Worm (Caenorhabditis elegans) whole organism, L2 larva: ENCODE results near the gene R10E11.6.

Experiments
- C34F6.9 ChIP-seq: fragments of 150-350 bp; optimal IDR thresholded peaks from 2 replicates; lab custom pipeline; 2014; ENCODE audit warnings: missing biosample characterization, missing genetic modification characterization
- F13H6.1 ChIP-seq: sonication (generic microtip); optimal IDR thresholded peaks from 2 replicates; lab custom pipeline; 2016; ENCODE audit warnings: missing genetic modification characterization, missing compliant biosample characterization
- R02D3.7 ChIP-seq: fragments of 150-350 bp; optimal IDR thresholded peaks from 2 replicates; lab custom pipeline; 2014; ENCODE audit warnings: missing biosample characterization, missing genetic modification characterization
- Y55F3AM.14 ChIP-seq: fragments of 200-800 bp; sonication (Bioruptor generic); optimal IDR thresholded peaks from 2 replicates; lab custom pipeline; 2018; ENCODE audit warnings: mild to moderate bottlenecking, missing genetic modification characterization, missing compliant biosample characterization
- aly-2 ChIP-seq: fragments of 150-350 bp; optimal IDR thresholded peaks from 2 replicates; lab custom pipeline; 2014; ENCODE audit warnings: missing biosample characterization, missing genetic modification characterization
- ama-1 ChIP-seq: fragments of 150-350 bp; optimal IDR thresholded peaks from 2 replicates; lab custom pipeline; 2018; ENCODE audit warnings: inconsistent platforms
- blmp-1 ChIP-seq: sonication (generic microtip); optimal IDR thresholded peaks from 2 replicates; lab custom pipeline; 2017; ENCODE audit warnings: missing genetic modification characterization, mild to moderate bottlenecking, missing compliant biosample characterization, antibody characterized with exemption, moderate library complexity; ENCODE audit not compliant: insufficient read depth
- ceh-82 ChIP-seq: fragments of 150-350 bp; optimal IDR thresholded peaks from 2 replicates; lab custom pipeline; 2014; ENCODE audit warnings: missing biosample characterization, missing genetic modification characterization
- crh-2 ChIP-seq: sonication (generic microtip); optimal IDR thresholded peaks from 2 replicates; lab custom pipeline; 2017; ENCODE audit warnings: missing biosample characterization, missing genetic modification characterization
- dmd-4 ChIP-seq: sonication (generic microtip); optimal IDR thresholded peaks from 2 replicates; lab custom pipeline; 2017; ENCODE audit warnings: missing biosample characterization, missing genetic modification characterization
- egl-27 ChIP-seq: sonication (generic microtip); optimal IDR thresholded peaks from 3 replicates; lab custom pipeline; 2017; ENCODE audit warnings: missing biosample characterization, missing genetic modification reagents, missing genetic modification characterization
- elt-3 ChIP-seq: sonication (generic microtip); optimal IDR thresholded peaks from 2 replicates; lab custom pipeline; 2017; ENCODE audit warnings: missing biosample characterization, missing genetic modification characterization
- fos-1 ChIP-seq: fragments of 150-350 bp; optimal IDR thresholded peaks from 2 replicates; lab custom pipeline; 2014; ENCODE audit warnings: missing biosample characterization, missing genetic modification characterization
- gmeb-1 ChIP-seq: fragments of 150-350 bp; optimal IDR thresholded peaks from 2 replicates; lab custom pipeline; 2014; ENCODE audit warnings: missing biosample characterization, missing genetic modification characterization
- lin-11 ChIP-seq: fragments of 150-350 bp; sonication (generic microtip); optimal IDR thresholded peaks from 2 replicates; lab custom pipeline; 2014; ENCODE audit warnings: missing biosample characterization, missing genetic modification characterization, inconsistent platforms, mixed read lengths
- lin-13 ChIP-seq: fragments of 150-350 bp; optimal IDR thresholded peaks from 2 replicates; lab custom pipeline; 2014; ENCODE audit warnings: missing biosample characterization, missing genetic modification reagents, missing genetic modification characterization
- lsy-2 ChIP-seq, 2 experiments: fragments of 150-350 bp in 1 of 2; sonication (generic microtip) in 1 of 2; optimal IDR thresholded peaks; 2 replicates each; lab custom pipeline; 2014 to 2017; ENCODE audit warnings: missing biosample characterization in 2 of 2, missing genetic modification characterization in 2 of 2
- mab-5 ChIP-seq: fragments of 150-350 bp; optimal IDR thresholded peaks from 2 replicates; lab custom pipeline; 2014; ENCODE audit warnings: missing biosample characterization, missing genetic modification characterization
- mdl-1 ChIP-seq, 2 experiments: fragments of 150-350 bp in 1 of 2; sonication (generic microtip) in 1 of 2; optimal IDR thresholded peaks; 2 replicates each; lab custom pipeline; 2017; ENCODE audit warnings: missing biosample characterization in 2 of 2, missing genetic modification characterization in 2 of 2
- nhr-10 ChIP-seq: sonication (generic microtip); optimal IDR thresholded peaks from 2 replicates; lab custom pipeline; 2017; ENCODE audit warnings: missing biosample characterization, missing genetic modification characterization
- nhr-12 ChIP-seq: fragments of 150-350 bp; optimal IDR thresholded peaks from 2 replicates; lab custom pipeline; 2014; ENCODE audit warnings: missing biosample characterization, missing genetic modification characterization
- nhr-129 ChIP-seq: fragments of 150-350 bp; optimal IDR thresholded peaks from 2 replicates; lab custom pipeline; 2014; ENCODE audit warnings: missing biosample characterization, missing genetic modification characterization
- nhr-21 ChIP-seq: fragments of 150-350 bp; optimal IDR thresholded peaks from 2 replicates; lab custom pipeline; 2014; ENCODE audit warnings: missing biosample characterization, missing genetic modification characterization
- nhr-25 ChIP-seq: fragments of 150-350 bp; sonication (generic microtip); optimal IDR thresholded peaks from 3 replicates; lab custom pipeline; 2014; ENCODE audit warnings: missing biosample characterization, missing genetic modification characterization
- nhr-6 ChIP-seq: fragments of 150-350 bp; optimal IDR thresholded peaks from 2 replicates; lab custom pipeline; 2014; ENCODE audit warnings: missing biosample characterization, missing genetic modification characterization
- peb-1 ChIP-seq: fragments of 150-350 bp; optimal IDR thresholded peaks from 2 replicates; lab custom pipeline; 2014; ENCODE audit warnings: missing biosample characterization, missing genetic modification characterization
- sem-4 ChIP-seq: fragments of 150-350 bp; optimal IDR thresholded peaks from 2 replicates; lab custom pipeline; 2014; ENCODE audit warnings: missing biosample characterization, missing genetic modification reagents, missing genetic modification characterization
- skn-1 ChIP-seq: sonication (generic microtip); optimal IDR thresholded peaks from 2 replicates; lab custom pipeline; 2017; ENCODE audit warnings: missing biosample characterization, missing genetic modification characterization
- sma-3 ChIP-seq: sonication (generic microtip); optimal IDR thresholded peaks from 2 replicates; lab custom pipeline; 2016; ENCODE audit warnings: missing genetic modification reagents, missing genetic modification characterization, missing compliant biosample characterization
- sma-9 ChIP-seq, 2 experiments: fragments of 150-350 bp in 1 of 2; sonication (generic microtip) in 1 of 2; optimal IDR thresholded peaks; 2 replicates each; lab custom pipeline; 2014 to 2016; ENCODE audit warnings: missing genetic modification characterization in 2 of 2, mild to moderate bottlenecking in 1 of 2, missing biosample characterization in 1 of 2, missing compliant biosample characterization in 1 of 2, missing genetic modification reagents in 1 of 2, moderate library complexity in 1 of 2
- snpc-4 ChIP-seq: fragments of 150-350 bp; optimal IDR thresholded peaks from 2 replicates; lab custom pipeline; 2014; ENCODE audit warnings: missing biosample characterization, missing genetic modification characterization
- unc-39 ChIP-seq: fragments of 150-350 bp; optimal IDR thresholded peaks from 2 replicates; lab custom pipeline; 2014; ENCODE audit warnings: missing biosample characterization, missing genetic modification characterization
- unc-55 ChIP-seq: fragments of 150-350 bp; sonication (generic microtip); optimal IDR thresholded peaks from 3 replicates; lab custom pipeline; 2014; ENCODE audit warnings: missing biosample characterization, missing genetic modification reagents, missing genetic modification characterization
- zag-1 ChIP-seq: fragments of 150-350 bp; optimal IDR thresholded peaks from 2 replicates; lab custom pipeline; 2014; ENCODE audit warnings: missing biosample characterization, missing genetic modification characterization
- ztf-1 ChIP-seq: fragments of 200-800 bp; sonication (Bioruptor generic); conservative IDR thresholded peaks from 2 replicates; pipeline ENCODE4 v1.3.6; 2022; ENCODE audit warnings: missing genetic modification characterization, missing compliant biosample characterization
- ztf-11 ChIP-seq: sonication (generic microtip); optimal IDR thresholded peaks from 2 replicates; lab custom pipeline; 2017; ENCODE audit warnings: missing biosample characterization, missing genetic modification characterization
- ztf-4 ChIP-seq: fragments of 150-350 bp; optimal IDR thresholded peaks from 2 replicates; lab custom pipeline; 2014; ENCODE audit warnings: missing biosample characterization, missing genetic modification characterization

The R10E11.6 gene

ce11 chrIII:9824330-9824934, 41.6 kb downstream of the R10E11.6 start, which contains the start of gene lin-52 (continued):
- peak in 1 of 2 experiments; percentile 32 for TF ChIP-seq lsy-2 (tag; optimal IDR thresholded peaks at IDR 0.05; lab: Kevin White, UChicago)

- TF ChIP-seq nhr-6 (no peak), nhr-21 (peak; percentile 8), blmp-1 (tag; lab: Kevin White, UChicago) (no peak), nhr-25 (tag; lab: Kevin White, UChicago) (no peak), mab-5 (tag; lab: Kevin White, UChicago) (no peak), lin-13 (GFP tag; lab: Kevin White, UChicago) (no peak), R02D3.7 (tag; lab: Kevin White, UChicago) (no peak), elt-3 (tag; lab: Kevin White, UChicago) (no peak), zag-1 (no peak), unc-39 (tag; lab: Kevin White, UChicago) (no peak), aly-2 (tag; lab: Kevin White, UChicago) (no peak), sem-4 (tag; lab: Kevin White, UChicago) (no peak), nhr-10 (tag; lab: Kevin White, UChicago) (peak; percentile 7), ztf-1 (no peak), ztf-11 (tag; lab: Kevin White, UChicago) (no peak), snpc-4 (tag; lab: Kevin White, UChicago) (no peak), Y55F3AM.14 (GFP tag; lab: Kevin White, UChicago) (peak; percentile 9), fos-1 (tag; lab: Kevin White, UChicago) (peak; percentile 35), sma-3 (no peak), gmeb-1 (no peak), lin-11 (tag; lab: Kevin White, UChicago) (no peak), skn-1 (tag; lab: Kevin White, UChicago) (peak; percentile 34), nhr-12 (tag; lab: Kevin White, UChicago) (no peak), unc-55 (GFP tag; lab: Kevin White, UChicago) (peak; percentile 11), F13H6.1 (tag; lab: Kevin White, UChicago) (no peak), nhr-129 (peak; percentile 32)
Observed at ce11 chrIII:9825073-9825828, 42.4 kb downstream of the R10E11.6 start, which contains the start of gene ZK632.9. Gene ZK632.9, minus strand, starts transcription at chrIII:9825432.

ce11 chrIII:9826005-9826404, 43.2 kb downstream of the R10E11.6 start:
- TF ChIP-seq aly-2 (tag; lab: Kevin White, UChicago) (no peak), nhr-25 (tag; lab: Kevin White, UChicago) (no peak), nhr-129 (peak; percentile 83), lin-13 (GFP tag; lab: Kevin White, UChicago) (peak; percentile 18), sma-3 (peak; percentile 46), ztf-4 (tag; lab: Kevin White, UChicago) (peak; percentile 65), mdl-1 (tag; optimal IDR thresholded peaks at IDR 0.05; lab: Kevin White, UChicago) (peak in 1 of 2 experiments; percentile 46), ztf-11 (tag; lab: Kevin White, UChicago) (no peak), mab-5 (tag; lab: Kevin White, UChicago) (peak; percentile 32), F13H6.1 (tag; lab: Kevin White, UChicago) (peak; percentile 61), peb-1 (tag; lab: Kevin White, UChicago) (no peak), unc-39 (tag; lab: Kevin White, UChicago) (no peak), unc-55 (GFP tag; lab: Kevin White, UChicago) (peak; percentile 34), lsy-2 (tag; optimal IDR thresholded peaks at IDR 0.05; lab: Kevin White, UChicago) (peak in 1 of 2 experiments; percentile 79), egl-27 (tag; lab: Kevin White, UChicago) (no peak), dmd-4 (tag; lab: Kevin White, UChicago) (no peak), fos-1 (tag; lab: Kevin White, UChicago) (peak; percentile 3), crh-2 (peak; percentile 68), ceh-82 (tag; lab: Kevin White, UChicago) (no peak), C34F6.9 (tag; lab: Kevin White, UChicago) (peak; percentile 71), nhr-12 (tag; lab: Kevin White, UChicago) (no peak), gmeb-1 (peak; percentile 23), sma-9 (GFP tag; optimal IDR thresholded peaks at IDR 0.05; lab: Kevin White, UChicago) (peak; percentile 52), sma-9 (tag; optimal IDR thresholded peaks at IDR 0.05; lab: Kevin White, UChicago) (no peak), ama-1 (lab: Kevin White, UChicago) (peak; percentile 93), Y55F3AM.14 (GFP tag; lab: Kevin White, UChicago) (peak; percentile 82), nhr-21 (no peak), sem-4 (tag; lab: Kevin White, UChicago) (peak; percentile 6)
